Worm (Caenorhabditis elegans) whole organism, midembryonic: ENCODE results near the gene srz-10.

Experiments
- T22C8.4 ChIP-seq: fragments of 200-800 bp; sonication (Bioruptor generic); IDR thresholded peaks from 2 replicates; pipeline ENCODE4 v1.3.6; 2022; ENCODE audit warnings: missing genetic modification characterization, missing compliant biosample characterization
- cog-1 ChIP-seq: sonication (generic microtip); optimal IDR thresholded peaks from 2 replicates; lab custom pipeline; 2016; ENCODE audit warnings: missing genetic modification characterization, missing compliant biosample characterization
- flt-1 ChIP-seq: fragments of 200-800 bp; sonication (Bioruptor generic); IDR thresholded peaks from 2 replicates; pipeline ENCODE4 v1.3.6; 2022; ENCODE audit warnings: missing genetic modification characterization, missing compliant biosample characterization
- klf-2 ChIP-seq: fragments of 200-800 bp; sonication (Bioruptor generic); conservative IDR thresholded peaks from 2 replicates; pipeline ENCODE4 v1.3.6; 2022; ENCODE audit warnings: missing genetic modification reagents, missing genetic modification characterization, missing compliant biosample characterization
- med-1 ChIP-seq: sonication (generic microtip); optimal IDR thresholded peaks from 2 replicates; lab custom pipeline; 2017; ENCODE audit warnings: missing genetic modification characterization, mild to moderate bottlenecking, missing compliant biosample characterization, antibody characterized with exemption, missing genetic modification reagents; ENCODE audit not compliant: insufficient read depth
- ref-1 ChIP-seq: fragments of 200-800 bp; sonication (Bioruptor generic); conservative IDR thresholded peaks from 2 replicates; pipeline ENCODE4 v1.3.6; 2022; ENCODE audit warnings: missing genetic modification reagents, missing genetic modification characterization, missing compliant biosample characterization
- tab-1 ChIP-seq: fragments of 200-800 bp; sonication (Bioruptor generic); IDR thresholded peaks from 2 replicates; pipeline ENCODE4 v1.3.6; 2022; ENCODE audit warnings: missing genetic modification characterization, missing compliant biosample characterization
- ztf-23 ChIP-seq: fragments of 200-800 bp; sonication (Bioruptor generic); IDR thresholded peaks from 2 replicates; pipeline ENCODE4 v1.3.6; 2022; ENCODE audit warnings: missing genetic modification reagents, missing genetic modification characterization, missing compliant biosample characterization
- ztf-29 ChIP-seq: fragments of 200-800 bp; sonication (Bioruptor generic); IDR thresholded peaks from 2 replicates; pipeline ENCODE4 v1.3.6; 2022; ENCODE audit warnings: missing genetic modification reagents, missing genetic modification characterization, missing compliant biosample characterization

Gene srz-10

DNA sequence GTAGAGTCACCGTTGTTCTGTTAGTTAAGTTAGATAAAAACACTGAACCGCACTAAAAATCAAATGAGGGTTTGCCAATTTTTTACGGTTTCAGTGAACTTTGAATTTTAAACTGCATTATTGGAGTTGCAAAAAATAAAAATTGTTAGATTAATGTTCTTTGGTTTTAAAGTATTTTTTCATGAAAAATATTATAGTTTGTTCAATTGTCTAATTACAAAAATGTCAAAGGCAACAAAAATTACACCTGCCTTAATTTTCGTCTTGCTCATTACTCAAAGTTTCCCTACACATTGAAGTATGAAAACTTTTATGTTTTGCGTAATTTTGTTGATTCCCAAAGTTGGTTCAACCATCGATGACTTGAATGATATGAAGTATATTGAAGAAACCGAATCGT is 1.9 kb upstream of the srz-10 start, which contains the start of gene irld-62:
Gene irld-62 (plus strand): TSS at position 301 of the 400 bp plus-strand sequence.
- no peak for TF ChIP-seq ztf-23

DNA sequence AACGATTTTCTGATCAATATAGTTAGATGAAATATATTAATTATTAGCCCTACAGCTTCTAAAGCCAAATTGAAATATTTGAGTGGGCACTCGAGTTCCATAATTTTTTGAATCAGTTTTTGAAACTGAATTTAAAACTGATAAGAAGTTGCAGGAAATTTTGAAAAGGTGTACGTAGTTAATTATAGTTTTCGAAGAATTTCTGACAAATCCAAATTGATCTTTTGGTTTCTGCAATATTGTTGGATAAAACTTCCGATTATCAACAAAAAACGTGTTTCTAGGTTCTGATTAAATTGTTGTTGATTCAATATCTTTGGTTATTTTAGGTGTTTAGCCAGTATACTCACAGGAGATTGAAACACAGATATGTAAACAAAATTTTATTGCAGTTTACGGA is 2.2 kb downstream of the srz-10 start, which contains the start of gene T26H8.4:
Gene T26H8.4 (minus strand): TSS at position 101 of the 400 bp plus-strand sequence.
- TF ChIP-seq flt-1 (no peak), ref-1 (no peak), ztf-29 (no peak), med-1 (GFP tag; lab: Kevin White, UChicago) (no peak), ztf-23 (no peak), cog-1 (tag; lab: Kevin White, UChicago) (no peak), tab-1 (GFP tag; lab: Robert Waterston, UW) (no peak), klf-2 (no peak), T22C8.4 (no peak)

DNA sequence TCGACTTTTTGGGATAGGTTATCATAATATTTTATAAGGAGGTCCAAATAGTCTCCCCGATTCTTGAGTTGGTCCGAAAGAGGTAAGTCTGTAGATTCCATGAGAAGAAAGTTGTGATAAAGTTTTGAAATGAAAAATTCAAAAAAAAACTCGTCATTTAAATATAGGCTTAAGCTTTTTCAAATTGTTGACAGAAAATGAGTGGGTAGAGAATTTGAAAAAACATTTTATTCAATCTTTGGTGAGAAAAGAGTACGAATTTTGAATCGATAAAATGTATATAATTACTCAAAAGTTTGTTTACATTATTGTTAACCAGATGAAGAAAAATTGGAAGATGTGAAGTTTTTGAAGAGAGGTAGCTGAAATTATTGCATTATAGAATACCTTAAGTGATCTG is 3.4 kb downstream of the srz-10 start, which contains the start of gene T26H8.5:
Gene T26H8.5 (minus strand): TSS at position 101 of the 400 bp plus-strand sequence.
- TF ChIP-seq ref-1: no peak
- no peak for TF ChIP-seq flt-1
- TF ChIP-seq med-1 (GFP tag; lab: Kevin White, UChicago): no peak
- TF ChIP-seq ztf-23: no peak
- TF ChIP-seq klf-2: no peak
- TF ChIP-seq ztf-29: no peak
- no peak for TF ChIP-seq T22C8.4
- no peak for TF ChIP-seq cog-1 (tag; lab: Kevin White, UChicago)
- no peak for TF ChIP-seq tab-1 (GFP tag; lab: Robert Waterston, UW)

ce11 chrV:15303625-15304024 is 5.3 kb downstream of the srz-10 start, which contains the start of gene srx-48:
TSS of gene srx-48 (minus strand) at chrV:15303725.
- TF ChIP-seq T22C8.4: no peak
- TF ChIP-seq med-1 (GFP tag; lab: Kevin White, UChicago): no peak
- TF ChIP-seq flt-1: no peak
- no peak for TF ChIP-seq ztf-29
- TF ChIP-seq cog-1 (tag; lab: Kevin White, UChicago): no peak
- no peak for TF ChIP-seq ztf-23
- no peak for TF ChIP-seq ref-1
- no peak for TF ChIP-seq tab-1 (GFP tag; lab: Robert Waterston, UW)
- no peak for TF ChIP-seq klf-2

DNA sequence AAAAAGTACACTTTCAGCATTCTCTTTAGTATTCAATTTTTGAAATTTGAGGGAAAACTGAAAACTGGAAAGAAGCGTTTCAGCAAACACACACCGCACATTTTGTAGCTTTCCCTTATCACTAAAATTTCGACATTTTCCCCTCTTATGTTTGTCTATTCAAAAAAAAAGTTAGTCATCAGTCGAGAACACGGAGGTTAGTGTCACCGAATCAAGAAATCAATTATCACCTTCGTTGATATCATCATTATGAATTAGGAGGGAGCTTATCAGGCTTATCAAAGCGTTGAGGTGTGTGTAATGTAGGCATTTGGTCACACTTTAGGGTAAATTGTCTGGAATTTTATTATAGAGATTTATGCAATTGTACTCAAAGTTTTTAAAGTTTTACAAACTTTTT is 10.3 kb downstream of the srz-10 start, which contains the start of gene cpr-3:
Gene cpr-3 (minus strand): TSS at position 104 of the 400 bp plus-strand sequence.
- TF ChIP-seq ztf-23 (no peak), flt-1 (no peak), ztf-29 (no peak), med-1 (GFP tag; lab: Kevin White, UChicago) (no peak), T22C8.4 (no peak)

DNA sequence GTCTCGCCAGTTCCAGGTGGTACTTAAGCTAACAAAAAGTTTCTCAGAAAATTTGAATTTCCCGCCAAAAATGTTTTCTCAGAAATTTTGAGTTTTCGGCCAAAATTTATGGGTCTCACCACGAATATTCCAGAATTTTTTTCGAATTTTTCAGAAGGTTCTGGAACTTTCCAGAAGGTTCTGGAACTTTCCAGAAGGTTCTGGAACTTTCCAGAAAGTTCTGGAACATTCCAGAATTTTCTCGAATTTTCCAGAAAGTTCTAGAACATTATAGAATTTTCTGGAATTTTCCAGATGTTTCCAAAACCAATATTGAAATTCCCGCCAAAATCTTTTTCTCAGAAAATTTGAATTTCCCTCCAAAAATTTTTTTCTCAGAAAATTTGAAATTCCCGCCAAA is 13.5 kb downstream of the srz-10 start:
- peak; percentile 91; the same call in 1 of the 2 replicates for TF ChIP-seq flt-1

DNA sequence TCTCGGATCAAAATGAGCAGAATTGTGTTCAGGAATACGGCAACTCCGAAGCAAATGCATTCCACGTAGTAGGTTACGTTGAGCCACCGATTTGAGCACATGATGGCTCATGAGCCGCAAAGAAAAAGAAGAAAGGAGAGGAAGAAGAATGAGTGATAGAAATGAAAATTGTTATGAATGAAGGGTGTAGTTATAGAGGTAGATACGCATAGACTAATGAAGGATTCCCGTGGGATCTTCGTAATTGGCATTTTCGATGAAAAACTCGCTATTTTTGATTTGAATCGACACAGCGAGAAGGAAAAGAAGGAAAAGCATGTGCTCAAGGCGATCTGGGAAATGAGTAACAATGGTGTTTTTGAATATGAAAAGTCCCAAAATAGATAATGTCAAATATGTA is 15.0 kb downstream of the srz-10 start, which contains the start of gene str-96:
Gene str-96 (minus strand): TSS at position 101 of the 400 bp plus-strand sequence.
- no peak for TF ChIP-seq ztf-23

- no peak for TF ChIP-seq T22C8.4
- no peak for TF ChIP-seq med-1 (GFP tag; lab: Kevin White, UChicago)
- no peak for TF ChIP-seq ref-1
- no peak for TF ChIP-seq cog-1 (tag; lab: Kevin White, UChicago)
- no peak for TF ChIP-seq ztf-29
- TF ChIP-seq ztf-23: no peak
- TF ChIP-seq flt-1: no peak
- TF ChIP-seq klf-2: no peak
- no peak for TF ChIP-seq tab-1 (GFP tag; lab: Robert Waterston, UW)
Measured at ce11 chrV:15290995-15291394, 17.9 kb downstream of the srz-10 start, which contains the start of gene cyp-34A2. TSS of gene cyp-34A2 (minus strand) at chrV:15291095.

DNA sequence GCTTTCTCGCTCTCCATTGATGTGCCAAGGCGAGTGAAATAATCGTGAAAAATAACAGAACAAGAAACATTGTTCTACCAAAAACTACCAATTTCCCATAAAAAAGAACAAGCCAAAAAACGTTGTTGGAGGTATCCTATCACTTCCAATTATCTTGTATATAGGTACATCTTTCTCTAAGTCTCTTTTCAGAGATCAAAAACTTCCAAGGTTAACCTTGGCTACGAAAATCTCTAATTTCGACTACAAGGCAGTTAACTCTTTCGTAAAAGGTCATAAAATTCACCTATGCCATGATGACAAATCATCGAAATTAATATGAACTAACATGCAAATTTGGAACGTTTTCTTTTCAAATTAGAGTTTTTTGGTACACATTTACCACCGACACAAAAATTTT is 21.0 kb downstream of the srz-10 start, which contains the start of gene cyp-34A1:
Gene cyp-34A1 (minus strand): TSS at position 101 of the 400 bp plus-strand sequence.
- TF ChIP-seq ztf-29 (no peak), tab-1 (GFP tag; lab: Robert Waterston, UW) (no peak), flt-1 (no peak), ref-1 (no peak), cog-1 (tag; lab: Kevin White, UChicago) (no peak), ztf-23 (no peak), med-1 (GFP tag; lab: Kevin White, UChicago) (no peak)

DNA sequence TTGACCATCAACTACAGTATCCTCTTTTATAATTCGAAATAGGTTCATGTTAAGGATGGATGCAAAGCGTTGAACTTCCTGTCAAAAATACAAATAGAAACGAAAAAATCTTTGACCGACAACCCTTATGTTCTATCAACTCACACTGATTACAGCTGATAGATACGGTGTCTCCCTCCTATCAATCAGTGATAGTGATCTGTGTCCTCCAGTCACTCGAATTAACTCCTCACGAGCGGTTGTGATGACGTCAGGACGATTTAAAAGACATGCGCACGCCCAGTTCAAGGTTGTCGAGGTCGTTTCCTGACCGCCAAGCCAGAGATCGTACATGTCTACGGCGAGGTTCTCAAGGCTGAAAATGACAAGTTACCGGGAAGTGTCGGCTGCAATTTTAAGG is 22.9 kb downstream of the srz-10 start:
- TF ChIP-seq ref-1 (no peak), ztf-23 (no peak), T22C8.4 (no peak), cog-1 (tag; lab: Kevin White, UChicago) (no peak), med-1 (GFP tag; lab: Kevin White, UChicago) (no peak), ztf-29 (no peak), klf-2 (no peak), flt-1 (no peak), tab-1 (GFP tag; lab: Robert Waterston, UW) (no peak)

DNA sequence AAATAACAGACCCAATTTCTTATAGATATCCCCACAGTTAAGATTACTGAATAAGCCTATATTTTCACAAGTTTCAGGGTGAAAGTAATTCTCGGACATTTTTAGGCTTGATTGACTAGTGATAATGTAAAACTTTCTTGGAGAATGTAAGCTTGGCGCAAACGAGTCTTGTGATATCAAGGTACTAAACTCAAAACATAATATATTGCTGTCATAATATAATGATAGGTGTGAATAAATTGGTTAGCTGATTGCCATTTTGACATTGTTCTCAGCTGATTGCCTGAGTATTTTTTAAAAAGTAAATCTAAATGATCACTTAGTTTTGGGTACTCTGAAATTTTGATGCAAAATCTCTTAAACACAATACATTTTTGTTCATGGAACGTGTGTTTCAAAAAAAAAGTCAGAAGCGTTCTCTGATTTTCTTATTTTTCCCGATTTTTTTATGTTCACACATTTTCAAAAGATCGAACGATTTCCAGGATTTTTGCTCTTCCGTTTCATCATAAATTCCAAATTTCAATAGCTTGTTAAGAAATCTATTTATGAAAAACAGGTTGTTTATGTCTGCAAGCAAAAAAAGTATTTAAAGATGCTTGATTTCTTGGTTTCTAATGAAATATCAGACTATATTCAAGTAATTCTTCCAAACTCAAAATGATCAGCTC is 27.5 kb downstream of the srz-10 start, which contains the start of the genes srw-19 and srx-51:
Gene srw-19 (minus strand): TSS at position 101 of the 671 bp plus-strand sequence.
Gene srx-51 (plus strand): TSS at position 621 of the 671 bp plus-strand sequence.
- TF ChIP-seq cog-1 (tag; lab: Kevin White, UChicago): no peak
- no peak for TF ChIP-seq ztf-23
- TF ChIP-seq ztf-29: no peak
- TF ChIP-seq tab-1 (GFP tag; lab: Robert Waterston, UW): no peak
- TF ChIP-seq flt-1: no peak
- no peak for TF ChIP-seq med-1 (GFP tag; lab: Kevin White, UChicago)
- no peak for TF ChIP-seq klf-2
